Worm (Caenorhabditis elegans): ENCODE data around the gene Y55F3C.17.
A peak's percentile ranks its signal among the peaks of the same experiment; 100 is the strongest.

Gene Y55F3C.17

DNA sequence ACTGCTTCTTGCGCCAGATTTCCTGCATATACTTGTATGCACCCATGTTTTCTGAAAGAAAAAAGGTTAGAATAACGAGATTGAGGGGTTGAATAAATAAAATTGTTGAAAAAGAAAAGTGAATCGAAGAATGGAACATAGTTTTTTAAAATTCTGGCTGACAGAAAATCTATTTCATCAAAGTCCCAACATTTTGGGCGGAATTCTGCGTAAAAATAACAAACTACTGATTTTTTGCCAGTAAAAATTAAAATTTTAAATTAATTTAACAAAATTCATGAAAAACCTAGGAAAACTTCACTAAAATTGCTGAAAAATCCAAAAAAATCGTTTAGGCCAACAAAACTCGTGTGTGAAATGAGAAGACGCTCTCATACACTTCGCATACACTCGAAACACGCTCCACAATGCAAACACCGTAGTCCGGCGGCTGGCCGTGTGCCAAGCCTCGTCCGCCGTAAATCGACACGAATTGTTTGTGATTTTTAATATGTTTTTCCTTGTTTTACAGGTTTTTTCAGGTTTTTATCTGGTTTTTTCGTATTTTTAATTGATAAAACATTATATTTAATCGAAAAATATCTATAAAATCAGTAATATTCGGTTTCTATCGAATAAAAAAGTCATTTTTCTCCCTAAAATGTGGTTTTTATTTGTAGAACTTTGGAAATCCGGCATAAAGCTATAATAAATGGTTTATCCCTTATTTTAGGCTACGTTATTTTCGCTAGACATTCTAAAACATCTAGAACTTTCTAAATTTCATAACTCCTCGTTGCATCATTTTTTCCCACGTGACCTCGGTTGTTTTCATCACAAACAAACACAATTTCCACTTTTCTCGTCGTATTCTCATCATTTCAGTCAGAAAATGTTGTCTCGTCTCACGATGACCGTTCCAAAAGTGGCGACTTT lies 43.4 kb downstream of the Y55F3C.17 start, which contains the start of the genes rpl-15 and K11H12.8:
TSS of gene rpl-15 (minus strand) at position 51 of the 915 bp plus-strand sequence.
TSS of gene K11H12.8 (plus strand) at position 865 of the 915 bp plus-strand sequence.
- peak; percentile 99 for TF ChIP-seq irx-1 (tag; optimal IDR thresholded peaks at IDR 0.05)
- peak; percentile 88 for TF ChIP-seq pag-3 (tag; optimal IDR thresholded peaks at IDR 0.05; ENCODE audit: borderline replicate concordance, insufficient read depth)
- peak; percentile 97 for TF ChIP-seq lir-3 (tag; optimal IDR thresholded peaks at IDR 0.05; ENCODE audit: poor library complexity)
- no peak for TF ChIP-seq hlh-17 (GFP tag; optimal IDR thresholded peaks at IDR 0.05; ENCODE audit: borderline replicate concordance)
- TF ChIP-seq ceh-8 (GFP tag; optimal IDR thresholded peaks at IDR 0.05) = peak; percentile 98
- peak; percentile 100 for TF ChIP-seq ceh-88 (GFP tag; IDR thresholded peaks at IDR 0.05)
- TF ChIP-seq nhr-90 (tag; optimal IDR thresholded peaks at IDR 0.05; ENCODE audit: poor library complexity) = peak; percentile 100
- peak; percentile 95 for TF ChIP-seq fkh-4 (tag; optimal IDR thresholded peaks at IDR 0.05; ENCODE audit: borderline replicate concordance)
- TF ChIP-seq lin-39 (tag; optimal IDR thresholded peaks at IDR 0.05) = peak; percentile 98
- peak; percentile 100 for TF ChIP-seq fkh-8 (tag; optimal IDR thresholded peaks at IDR 0.05)
- TF ChIP-seq xbp-1 (tag; optimal IDR thresholded peaks at IDR 0.05) = peak; percentile 99
- peak; percentile 99 for TF ChIP-seq unc-86 (tag; optimal IDR thresholded peaks at IDR 0.05)
- TF ChIP-seq mab-9 (GFP tag; IDR thresholded peaks at IDR 0.05) = peak; percentile 99
- peak; percentile 98 for TF ChIP-seq sox-4 (tag; optimal IDR thresholded peaks at IDR 0.05)
- TF ChIP-seq Y116A8C.19 (tag; optimal IDR thresholded peaks at IDR 0.05; ENCODE audit: borderline replicate concordance) = peak; percentile 80
- peak; percentile 86 for TF ChIP-seq efl-3 (GFP tag; optimal IDR thresholded peaks at IDR 0.05)
- peak; percentile 93 for TF ChIP-seq nhr-76 (tag; optimal IDR thresholded peaks at IDR 0.05)
- TF ChIP-seq sptf-1 (tag; optimal IDR thresholded peaks at IDR 0.05) = no peak
- peak; percentile 91 for TF ChIP-seq hlh-4 (tag; optimal IDR thresholded peaks at IDR 0.05)
- TF ChIP-seq F16B12.6 (tag; optimal IDR thresholded peaks at IDR 0.05) = peak; percentile 78
- peak; percentile 84 for TF ChIP-seq nhr-84 (tag; optimal IDR thresholded peaks at IDR 0.05)
- peak; percentile 89 for TF ChIP-seq C34B4.2 (tag; optimal IDR thresholded peaks at IDR 0.05)
- TF ChIP-seq sup-37 (GFP tag; optimal IDR thresholded peaks at IDR 0.05) = peak; percentile 99
- TF ChIP-seq jun-1 (tag; optimal IDR thresholded peaks at IDR 0.05) = peak; percentile 98
- peak; percentile 98 for TF ChIP-seq mef-2 (tag; optimal IDR thresholded peaks at IDR 0.05)
- TF ChIP-seq nhr-77 (tag; optimal IDR thresholded peaks at IDR 0.05) = peak; percentile 100
- TF ChIP-seq nhr-71 (tag; optimal IDR thresholded peaks at IDR 0.05) = peak; percentile 100
- peak; percentile 90; the same call in 1 of the 2 replicates for TF ChIP-seq ets-5 (GFP tag; IDR thresholded peaks at IDR 0.05)
- peak; percentile 93 to 95 (median 94) for TF ChIP-seq dpl-1 (GFP tag; optimal IDR thresholded peaks at IDR 0.05)
- peak; percentile 89 for TF ChIP-seq pqm-1 (tag; optimal IDR thresholded peaks at IDR 0.05)
- peak; percentile 97 to 98 for TF ChIP-seq efl-1 (optimal IDR thresholded peaks at IDR 0.05)
- TF ChIP-seq efl-1 (GFP tag; optimal IDR thresholded peaks at IDR 0.05 in 1 of 2) = peak; percentile 89 to 99
- TF ChIP-seq ztf-4 (tag; optimal IDR thresholded peaks at IDR 0.05) = peak; percentile 100
- peak; percentile 93 for TF ChIP-seq ceh-63 (GFP tag; optimal IDR thresholded peaks at IDR 0.05)
- peak; percentile 83 for TF ChIP-seq unc-62 (GFP tag; optimal IDR thresholded peaks at IDR 0.05)
- peak; percentile 100 for TF ChIP-seq rnt-1 (tag; optimal IDR thresholded peaks at IDR 0.05)
- peak; percentile 98 for TF ChIP-seq nhr-237 (tag; optimal IDR thresholded peaks at IDR 0.05)
- peak; percentile 33 for TF ChIP-seq nhr-28 (tag; optimal IDR thresholded peaks at IDR 0.05)
- TF ChIP-seq snpc-4 (tag; optimal IDR thresholded peaks at IDR 0.05) = peak; percentile 97
- peak; percentile 100 for TF ChIP-seq nhr-47 (tag; optimal IDR thresholded peaks at IDR 0.05)
- TF ChIP-seq skn-1 (tag; optimal IDR thresholded peaks at IDR 0.05) = peak; percentile 97
- TF ChIP-seq ces-1 (GFP tag; optimal IDR thresholded peaks at IDR 0.05) = peak; percentile 82
- TF ChIP-seq tbx-2 (tag; optimal IDR thresholded peaks at IDR 0.05) = peak; percentile 100
- peak; percentile 96 for TF ChIP-seq nhr-11 (tag; optimal IDR thresholded peaks at IDR 0.05)
- TF ChIP-seq tlp-1 (tag; optimal IDR thresholded peaks at IDR 0.05) = no peak
- peak; percentile 100 for TF ChIP-seq unc-130 (tag; optimal IDR thresholded peaks at IDR 0.05)
- TF ChIP-seq aly-2 (tag; optimal IDR thresholded peaks at IDR 0.05) = peak; percentile 98
- TF ChIP-seq alr-1 (tag; optimal IDR thresholded peaks at IDR 0.05; ENCODE audit: borderline replicate concordance) = no peak
- TF ChIP-seq elt-2 (tag; optimal IDR thresholded peaks at IDR 0.05) = peak; percentile 97
- TF ChIP-seq aha-1 (tag; optimal IDR thresholded peaks at IDR 0.05) = peak; percentile 99
